Worm (Caenorhabditis elegans) whole organism, midembryonic: ENCODE data around the gene col-94.
"Not testable (repeated sequence)": the region's sequence is repeated elsewhere in the genome, so short reads cannot be mapped to it uniquely, and the experiment has no call there.

Experiments used
- T22C8.4 ChIP-seq: fragments of 200-800 bp; sonication (Bioruptor generic); IDR thresholded peaks from 2 replicates; pipeline ENCODE4 v1.3.6; 2022; ENCODE audit warnings: missing genetic modification characterization, missing compliant biosample characterization
- cog-1 ChIP-seq: sonication (generic microtip); optimal IDR thresholded peaks from 2 replicates; lab custom pipeline; 2016; ENCODE audit warnings: missing genetic modification characterization, missing compliant biosample characterization
- flt-1 ChIP-seq: fragments of 200-800 bp; sonication (Bioruptor generic); IDR thresholded peaks from 2 replicates; pipeline ENCODE4 v1.3.6; 2022; ENCODE audit warnings: missing genetic modification characterization, missing compliant biosample characterization
- klf-2 ChIP-seq: fragments of 200-800 bp; sonication (Bioruptor generic); conservative IDR thresholded peaks from 2 replicates; pipeline ENCODE4 v1.3.6; 2022; ENCODE audit warnings: missing genetic modification reagents, missing genetic modification characterization, missing compliant biosample characterization
- med-1 ChIP-seq: sonication (generic microtip); optimal IDR thresholded peaks from 2 replicates; lab custom pipeline; 2017; ENCODE audit warnings: missing genetic modification characterization, mild to moderate bottlenecking, missing compliant biosample characterization, antibody characterized with exemption, missing genetic modification reagents; ENCODE audit not compliant: insufficient read depth
- ref-1 ChIP-seq: fragments of 200-800 bp; sonication (Bioruptor generic); conservative IDR thresholded peaks from 2 replicates; pipeline ENCODE4 v1.3.6; 2022; ENCODE audit warnings: missing genetic modification reagents, missing genetic modification characterization, missing compliant biosample characterization
- tab-1 ChIP-seq: fragments of 200-800 bp; sonication (Bioruptor generic); IDR thresholded peaks from 2 replicates; pipeline ENCODE4 v1.3.6; 2022; ENCODE audit warnings: missing genetic modification characterization, missing compliant biosample characterization
- ztf-23 ChIP-seq: fragments of 200-800 bp; sonication (Bioruptor generic); IDR thresholded peaks from 2 replicates; pipeline ENCODE4 v1.3.6; 2022; ENCODE audit warnings: missing genetic modification reagents, missing genetic modification characterization, missing compliant biosample characterization
- ztf-29 ChIP-seq: fragments of 200-800 bp; sonication (Bioruptor generic); IDR thresholded peaks from 2 replicates; pipeline ENCODE4 v1.3.6; 2022; ENCODE audit warnings: missing genetic modification reagents, missing genetic modification characterization, missing compliant biosample characterization

col-94 gene

ce11 chrIII:10987561-10988184 is at the start of gene col-94:
Gene col-94, minus strand, starts transcription at chrIII:10987873.
- TF ChIP-seq ztf-23, result no peak
- TF ChIP-seq ref-1 (GFP tag; lab: Robert Waterston, UW), result no peak
- no peak for TF ChIP-seq flt-1 (GFP tag; lab: Robert Waterston, UW)
- no peak for TF ChIP-seq cog-1 (tag; lab: Kevin White, UChicago)
- TF ChIP-seq T22C8.4 (GFP tag; lab: Robert Waterston, UW), result no peak
- no peak for TF ChIP-seq med-1 (GFP tag; lab: Kevin White, UChicago)
- TF ChIP-seq klf-2 (GFP tag; lab: Robert Waterston, UW), result no peak
- no peak for TF ChIP-seq ztf-29 (GFP tag; lab: Robert Waterston, UW)
- TF ChIP-seq tab-1 (GFP tag; lab: Robert Waterston, UW), result no peak

- no peak for TF ChIP-seq ref-1 (GFP tag; lab: Robert Waterston, UW)
- TF ChIP-seq ztf-29 (GFP tag; lab: Robert Waterston, UW), result no peak
- TF ChIP-seq T22C8.4 (GFP tag; lab: Robert Waterston, UW), result no peak
- TF ChIP-seq ztf-23, result no peak
- no peak for TF ChIP-seq tab-1 (GFP tag; lab: Robert Waterston, UW)
- no peak for TF ChIP-seq med-1 (GFP tag; lab: Kevin White, UChicago)
- no peak for TF ChIP-seq cog-1 (tag; lab: Kevin White, UChicago)
- TF ChIP-seq flt-1 (GFP tag; lab: Robert Waterston, UW), result no peak
- TF ChIP-seq klf-2 (GFP tag; lab: Robert Waterston, UW), result no peak
Observed at ce11 chrIII:11036640-11037039, 49.0 kb upstream of the col-94 start, which contains the start of gene spat-2. Gene spat-2, plus strand, starts transcription at chrIII:11036940.

DNA sequence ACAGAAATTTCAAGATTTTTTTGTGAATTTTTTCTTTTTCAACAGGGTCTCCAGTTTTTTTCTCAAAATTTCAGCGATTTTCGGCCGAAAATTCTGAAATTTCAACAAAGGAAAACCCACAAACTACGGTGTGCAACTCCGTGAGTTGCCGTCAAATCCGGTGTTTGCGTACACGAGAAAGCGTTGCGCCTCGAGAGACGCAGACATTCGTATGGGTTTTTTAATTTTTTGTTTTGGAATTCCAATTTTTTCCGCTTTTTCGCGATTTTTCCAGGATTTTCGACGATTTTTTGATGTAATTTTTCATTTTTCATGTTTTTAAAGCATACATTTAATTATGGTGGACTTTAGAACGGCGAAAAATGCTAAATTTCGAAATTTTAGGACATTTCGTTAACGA is 48.5 kb upstream of the col-94 start:
- peak; percentile 72 for TF ChIP-seq flt-1 (GFP tag; lab: Robert Waterston, UW)
- peak; percentile 58; the same call in 1 of the 2 replicates for TF ChIP-seq ztf-23
- TF ChIP-seq ref-1 (GFP tag; lab: Robert Waterston, UW), result no peak

ce11 chrIII:11032872-11033271 is 45.2 kb upstream of the col-94 start, which contains the start of gene Y48A6B.9:
Gene Y48A6B.9, plus strand, starts transcription at chrIII:11033172.
- no peak for TF ChIP-seq cog-1 (tag; lab: Kevin White, UChicago)
- no peak for TF ChIP-seq ztf-23
- TF ChIP-seq T22C8.4 (GFP tag; lab: Robert Waterston, UW), result no peak
- TF ChIP-seq tab-1 (GFP tag; lab: Robert Waterston, UW), result no peak
- no peak for TF ChIP-seq ztf-29 (GFP tag; lab: Robert Waterston, UW)
- no peak for TF ChIP-seq flt-1 (GFP tag; lab: Robert Waterston, UW)
- TF ChIP-seq med-1 (GFP tag; lab: Kevin White, UChicago), result no peak
- no peak for TF ChIP-seq ref-1 (GFP tag; lab: Robert Waterston, UW)
- no peak for TF ChIP-seq klf-2 (GFP tag; lab: Robert Waterston, UW)

- TF ChIP-seq med-1 (GFP tag; lab: Kevin White, UChicago) (no peak), flt-1 (GFP tag; lab: Robert Waterston, UW) (no peak), ztf-29 (GFP tag; lab: Robert Waterston, UW) (no peak), ref-1 (GFP tag; lab: Robert Waterston, UW) (no peak), tab-1 (GFP tag; lab: Robert Waterston, UW) (no peak), cog-1 (tag; lab: Kevin White, UChicago) (no peak), klf-2 (GFP tag; lab: Robert Waterston, UW) (no peak), T22C8.4 (GFP tag; lab: Robert Waterston, UW) (no peak), ztf-23 (no peak)
Observed at ce11 chrIII:11031309-11031708, 43.6 kb upstream of the col-94 start, which contains the start of gene Y48A6B.14. Gene Y48A6B.14, plus strand, starts transcription at chrIII:11031609.

ce11 chrIII:11029337-11029736 is 41.7 kb upstream of the col-94 start, which contains the start of gene Y48A6B.8:
Gene Y48A6B.8, minus strand, starts transcription at chrIII:11029437.
- not testable (repeated sequence) for TF ChIP-seq ztf-29, ref-1, tab-1 (GFP tag; lab: Robert Waterston, UW)

DNA sequence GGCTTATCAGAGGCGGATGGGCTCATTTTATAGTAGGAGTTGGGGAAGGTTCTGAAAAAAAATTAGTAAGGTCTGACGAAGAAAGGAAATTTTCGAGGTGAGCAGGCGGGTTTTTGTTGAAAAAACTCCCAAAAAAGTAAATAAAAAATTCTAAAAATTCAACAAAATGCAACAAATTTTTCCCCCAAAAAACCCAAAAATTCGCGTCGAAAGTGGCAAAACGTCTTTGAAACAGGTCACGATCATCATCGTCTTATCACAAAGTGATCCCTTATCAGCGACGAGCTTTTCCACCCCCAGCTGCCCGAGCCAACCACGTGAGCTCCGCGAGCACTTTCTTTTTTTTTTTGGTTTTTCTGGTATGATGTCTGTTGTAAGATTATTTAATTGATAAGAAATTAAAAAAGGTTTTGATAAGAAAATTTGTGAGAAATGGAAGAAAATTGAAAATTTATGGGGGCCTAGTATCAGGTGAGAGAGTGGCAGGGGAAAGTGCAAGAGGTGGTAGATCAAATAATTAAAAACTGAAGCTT is 38.9 kb upstream of the col-94 start, which contains the start of gene Y48A6B.7:
TSS of gene Y48A6B.7 (minus strand) at position 51 of the 533 bp plus-strand sequence.
- TF ChIP-seq klf-2 (GFP tag; lab: Robert Waterston, UW) (no peak), T22C8.4 (GFP tag; lab: Robert Waterston, UW) (no peak), flt-1 (GFP tag; lab: Robert Waterston, UW) (no peak), ztf-23 (no peak), ref-1 (GFP tag; lab: Robert Waterston, UW) (no peak)

DNA sequence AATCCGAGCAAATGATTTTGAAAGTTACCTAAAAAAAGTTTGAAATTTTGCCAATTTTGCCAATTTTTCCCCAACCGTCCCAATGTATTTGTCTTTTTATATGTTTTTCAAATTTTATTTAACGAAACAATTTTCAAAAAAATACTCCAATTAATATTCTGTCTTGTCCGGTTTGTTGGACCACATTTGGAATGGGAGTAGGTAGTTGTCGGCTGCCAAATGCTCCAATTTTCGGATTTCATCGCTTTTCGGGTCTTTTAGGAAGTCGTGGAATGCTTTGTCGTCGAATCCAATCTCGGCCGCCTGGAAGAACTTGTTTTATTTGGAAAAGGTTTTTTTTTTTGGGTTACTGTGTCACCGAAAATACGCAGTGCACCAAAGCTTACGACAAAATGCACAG is 37.5 kb upstream of the col-94 start:
- TF ChIP-seq klf-2 (GFP tag; lab: Robert Waterston, UW) (no peak), ztf-29 (GFP tag; lab: Robert Waterston, UW) (no peak), T22C8.4 (GFP tag; lab: Robert Waterston, UW) (no peak), med-1 (GFP tag; lab: Kevin White, UChicago) (no peak), ztf-23 (no peak), cog-1 (tag; lab: Kevin White, UChicago) (no peak), ref-1 (GFP tag; lab: Robert Waterston, UW) (no peak), flt-1 (GFP tag; lab: Robert Waterston, UW) (no peak), tab-1 (GFP tag; lab: Robert Waterston, UW) (no peak)

DNA sequence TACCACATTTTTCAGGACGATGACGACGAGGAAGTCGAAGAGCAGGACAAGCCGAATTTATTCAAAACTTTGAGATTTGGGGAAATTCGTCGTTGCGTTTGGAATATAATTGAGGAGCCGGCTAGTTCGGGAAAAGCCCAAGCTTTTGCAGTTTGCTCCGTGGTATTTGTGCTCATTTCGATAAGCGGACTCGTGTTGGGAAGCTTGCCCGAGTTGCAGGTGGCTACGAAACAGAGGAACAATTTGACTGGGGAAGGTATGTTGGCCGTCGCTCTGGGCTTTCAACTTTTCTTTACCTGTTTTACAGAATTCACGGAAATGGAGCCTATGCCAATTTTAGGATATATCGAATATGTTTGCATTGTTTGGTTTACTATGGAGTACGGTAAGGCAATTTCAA is 34.6 kb upstream of the col-94 start:
- TF ChIP-seq med-1 (GFP tag; lab: Kevin White, UChicago) (no peak), klf-2 (GFP tag; lab: Robert Waterston, UW) (no peak), ref-1 (GFP tag; lab: Robert Waterston, UW) (no peak), flt-1 (GFP tag; lab: Robert Waterston, UW) (no peak), T22C8.4 (GFP tag; lab: Robert Waterston, UW) (no peak), tab-1 (GFP tag; lab: Robert Waterston, UW) (no peak), cog-1 (tag; lab: Kevin White, UChicago) (no peak), ztf-29 (GFP tag; lab: Robert Waterston, UW) (no peak)
